Fruit fly (Drosophila melanogaster): ENCODE data around the gene mge.

Gene mge

dm6 chr3L:3898978-3899377 lies 10.8 kb downstream of the mge start, which contains the start of gene Ccz1 (continued):
- TF ChIP-seq Spps (tag; optimal IDR thresholded peaks at IDR 0.05) (peak; percentile 24), repo (GFP tag; optimal IDR thresholded peaks at IDR 0.05) (peak; percentile 63), CG12104 (GFP tag; optimal IDR thresholded peaks at IDR 0.05) (peak; percentile 70), CG12744 (GFP tag; optimal IDR thresholded peaks at IDR 0.05) (peak; percentile 66), Ssrp (tag; optimal IDR thresholded peaks at IDR 0.05) (no peak), HLHmδ (GFP tag; optimal IDR thresholded peaks at IDR 0.05) (no peak), CG17612 (GFP tag; IDR thresholded peaks at IDR 0.05) (no peak), zfh1 (GFP tag; IDR thresholded peaks at IDR 0.05) (no peak), CG8359 (GFP tag; optimal IDR thresholded peaks at IDR 0.05; ENCODE audit: borderline replicate concordance) (no peak), slbo (GFP tag; IDR thresholded peaks at IDR 0.05) (no peak), pnt (GFP tag; optimal IDR thresholded peaks at IDR 0.05) (peak; percentile 60), Atf3 (GFP tag; optimal IDR thresholded peaks at IDR 0.05) (peak; percentile 43), fu2 (GFP tag; optimal IDR thresholded peaks at IDR 0.05) (peak; percentile 54), dpn (GFP tag; optimal IDR thresholded peaks at IDR 0.05) (peak; percentile 33 to 77), CG12071 (GFP tag; optimal IDR thresholded peaks at IDR 0.05) (no peak), Side (GFP tag; optimal IDR thresholded peaks at IDR 0.05) (peak; percentile 57), sd (tag; optimal IDR thresholded peaks at IDR 0.05) (peak; percentile 57), CG17385 (GFP tag; optimal IDR thresholded peaks at IDR 0.05) (peak; percentile 59), Opbp (GFP tag; IDR thresholded peaks at IDR 0.05; ENCODE audit: partially characterized antibody) (no peak), CG34376 (GFP tag; optimal IDR thresholded peaks at IDR 0.05) (peak; percentile 57), HHEX (GFP tag; optimal IDR thresholded peaks at IDR 0.05) (peak; percentile 68), insv (GFP tag; optimal IDR thresholded peaks at IDR 0.05) (peak in 1 of 2 experiments; percentile 57), ftz-f1 (GFP tag; optimal IDR thresholded peaks at IDR 0.05) (no peak), CG43689 (GFP tag; IDR thresholded peaks at IDR 0.05) (no peak), CG13296 (GFP tag; optimal IDR thresholded peaks at IDR 0.05) (peak; percentile 60), CHES-1-like (GFP tag; optimal IDR thresholded peaks at IDR 0.05) (peak; percentile 79), so (GFP tag; IDR thresholded peaks at IDR 0.05) (no peak), CG11085 (GFP tag; IDR thresholded peaks at IDR 0.05) (no peak), CG4730 (GFP tag; IDR thresholded peaks at IDR 0.05) (no peak), oc (tag; optimal IDR thresholded peaks at IDR 0.05) (peak; percentile 57), C15 (GFP tag; IDR thresholded peaks at IDR 0.05) (no peak), Xrp1 (GFP tag; IDR thresholded peaks at IDR 0.05) (no peak), wdn (GFP tag; IDR thresholded peaks at IDR 0.05) (no peak), Neu2 (GFP tag; optimal IDR thresholded peaks at IDR 0.05; ENCODE audit: borderline replicate concordance) (no peak), wek (GFP tag; optimal IDR thresholded peaks at IDR 0.05) (peak; percentile 59), fd96Cb (tag; optimal IDR thresholded peaks at IDR 0.05) (peak; percentile 13), CG14965 (GFP tag; optimal IDR thresholded peaks at IDR 0.05; ENCODE audit: borderline replicate concordance) (peak; percentile 56), trh (GFP tag; optimal IDR thresholded peaks at IDR 0.05) (peak; percentile 63), Vsx1 (GFP tag; optimal IDR thresholded peaks at IDR 0.05) (peak; percentile 30), org-1 (GFP tag; optimal IDR thresholded peaks at IDR 0.05) (peak; percentile 25), Elba2 (GFP tag; optimal IDR thresholded peaks at IDR 0.05) (no peak), cad (GFP tag; optimal IDR thresholded peaks at IDR 0.05) (no peak), NC2β (GFP tag; optimal IDR thresholded peaks at IDR 0.05) (peak; percentile 86), CG4854 (GFP tag; optimal IDR thresholded peaks at IDR 0.05) (peak; percentile 70), CG6765 (GFP tag; optimal IDR thresholded peaks at IDR 0.05) (peak; percentile 25), CG4617 (GFP tag; optimal IDR thresholded peaks at IDR 0.05; ENCODE audit: borderline replicate concordance) (peak; percentile 89), CG10654 (GFP tag; optimal IDR thresholded peaks at IDR 0.05) (peak; percentile 68), Nf-YC (tag; optimal IDR thresholded peaks at IDR 0.05) (peak; percentile 13), Dref (GFP tag; IDR thresholded peaks at IDR 0.05) (no peak), B-H2 (GFP tag; optimal IDR thresholded peaks at IDR 0.05) (peak; percentile 76), sima (GFP tag; optimal IDR thresholded peaks at IDR 0.05) (peak; percentile 32), TFAM (GFP tag; optimal IDR thresholded peaks at IDR 0.05) (peak; percentile 9)

Data from whole organism, embryonic.